Fruit fly (Drosophila melanogaster): ENCODE measurements around the gene gdrd.

The gdrd gene

DNA sequence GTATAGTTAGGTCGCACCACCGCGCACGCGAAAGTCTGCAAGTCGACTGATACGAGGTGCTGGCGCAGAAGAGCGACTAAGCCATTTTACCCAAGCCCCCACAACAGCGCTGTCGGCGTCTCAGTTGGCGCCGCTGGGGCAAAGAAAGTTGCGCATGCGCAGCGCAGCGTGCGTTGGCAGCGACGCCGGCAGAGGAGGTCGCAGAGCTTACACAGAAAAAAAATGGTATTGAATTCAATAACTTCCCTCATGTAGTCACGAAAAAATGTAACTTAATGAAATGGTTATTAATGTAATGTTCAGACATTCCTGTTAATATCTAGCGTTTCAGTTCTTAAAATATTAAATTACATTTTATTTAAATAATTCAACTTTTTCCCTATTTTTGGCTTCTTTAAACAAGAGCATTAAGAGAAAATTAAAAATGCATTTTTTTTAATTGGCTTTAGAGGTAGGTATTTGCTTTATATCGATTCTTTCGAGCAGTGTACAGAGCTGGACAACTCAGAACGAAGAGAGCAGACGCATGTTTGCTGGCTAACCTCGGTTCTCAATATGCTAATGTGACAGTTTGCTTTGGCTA lies 13.0 kb upstream of the gdrd start, which contains the start of gene CG4914 (continued):
- TF ChIP-seq NC2α (GFP tag; optimal IDR thresholded peaks at IDR 0.05) (no peak), Sox100B (GFP tag; optimal IDR thresholded peaks at IDR 0.05) (peak; percentile 81), Chrac-16 (GFP tag; optimal IDR thresholded peaks at IDR 0.05) (peak; percentile 72), CG12219 (GFP tag; optimal IDR thresholded peaks at IDR 0.05) (peak; percentile 41), CG7372 (GFP tag; IDR thresholded peaks at IDR 0.05) (0 out of 2 replicates have a peak, but pooled peaks have one; percentile 22), pan (optimal IDR thresholded peaks at IDR 0.05) (no peak), pan (GFP tag; optimal IDR thresholded peaks at IDR 0.05 in 1 of 2, IDR thresholded peaks at IDR 0.05 in 1 of 2) (peak in 1 of 2 experiments; percentile 52), D19A (tag; optimal IDR thresholded peaks at IDR 0.05) (peak; percentile 85), HmgZ (tag; optimal IDR thresholded peaks at IDR 0.05) (peak; percentile 15), CG3995 (GFP tag; optimal IDR thresholded peaks at IDR 0.05) (no peak), Doc2 (GFP tag; IDR thresholded peaks at IDR 0.05) (no peak), Neu2 (GFP tag; optimal IDR thresholded peaks at IDR 0.05; ENCODE audit: borderline replicate concordance) (no peak), tna (GFP tag; IDR thresholded peaks at IDR 0.05; ENCODE audit: partially characterized antibody) (no peak), Hand (GFP tag; optimal IDR thresholded peaks at IDR 0.05) (no peak), Blimp-1 (GFP tag; optimal IDR thresholded peaks at IDR 0.05) (peak; percentile 88), bowl (GFP tag; IDR thresholded peaks at IDR 0.05) (no peak), dati (GFP tag; IDR thresholded peaks at IDR 0.05) (no peak), Sry-δ (GFP tag; optimal IDR thresholded peaks at IDR 0.05) (no peak), nerfin-1 (tag; optimal IDR thresholded peaks at IDR 0.05) (peak; percentile 76), klu (GFP tag; IDR thresholded peaks at IDR 0.05) (0 out of 2 replicates have a peak, but pooled peaks have one; percentile 52), grau (tag; optimal IDR thresholded peaks at IDR 0.05) (peak; percentile 86), maf-S (GFP tag; optimal IDR thresholded peaks at IDR 0.05) (no peak), jing (GFP tag; optimal IDR thresholded peaks at IDR 0.05) (peak; percentile 31), Lpt (GFP tag; optimal IDR thresholded peaks at IDR 0.05) (no peak), danr (GFP tag; IDR thresholded peaks at IDR 0.05) (no peak), CG32767 (GFP tag; IDR thresholded peaks at IDR 0.05) (peak; percentile 45; the same call in 1 of the 2 replicates), disco-r (GFP tag; optimal IDR thresholded peaks at IDR 0.05) (no peak), CG6683 (GFP tag; optimal IDR thresholded peaks at IDR 0.05) (peak; percentile 34), CG15514 (GFP tag; optimal IDR thresholded peaks at IDR 0.05) (no peak), Drgx (GFP tag; IDR thresholded peaks at IDR 0.05) (peak; percentile 54; the same call in 1 of the 2 replicates), repo (GFP tag; optimal IDR thresholded peaks at IDR 0.05) (no peak), ind (GFP tag; optimal IDR thresholded peaks at IDR 0.05) (peak; percentile 50), CG10654 (GFP tag; optimal IDR thresholded peaks at IDR 0.05) (peak; percentile 56), fd102C (GFP tag; optimal IDR thresholded peaks at IDR 0.05) (no peak), tap (tag; optimal IDR thresholded peaks at IDR 0.05) (peak; percentile 47), Opbp (GFP tag; IDR thresholded peaks at IDR 0.05; ENCODE audit: partially characterized antibody) (no peak), lola (GFP tag; optimal IDR thresholded peaks at IDR 0.05) (peak in 1 of 3 experiments; percentile 96), CG2712 (tag; optimal IDR thresholded peaks at IDR 0.05) (peak; percentile 95), ken (GFP tag; IDR thresholded peaks at IDR 0.05) (no peak), CG10959 (GFP tag; IDR thresholded peaks at IDR 0.05) (peak; percentile 49; the same call in 1 of the 2 replicates), Meics (GFP tag; optimal IDR thresholded peaks at IDR 0.05) (peak; percentile 64), ttk (GFP tag; IDR thresholded peaks at IDR 0.05) (peak; percentile 53), CTCF (GFP tag; optimal IDR thresholded peaks at IDR 0.05) (no peak), tio (GFP tag; optimal IDR thresholded peaks at IDR 0.05) (peak; percentile 85), sens-2 (GFP tag; IDR thresholded peaks at IDR 0.05) (peak; percentile 26; the same call in 1 of the 2 replicates), vfl (GFP tag; optimal IDR thresholded peaks at IDR 0.05) (no peak), ERR (GFP tag; optimal IDR thresholded peaks at IDR 0.05) (no peak), oc (tag; optimal IDR thresholded peaks at IDR 0.05) (peak; percentile 78), Stat92E (GFP tag; optimal IDR thresholded peaks at IDR 0.05) (peak in 1 of 3 experiments; percentile 61), CG30020 (tag; optimal IDR thresholded peaks at IDR 0.05) (peak; percentile 61)
